Worm (Caenorhabditis elegans) whole organism, mixed stage, embryonic: Measurements from ENCODE around the gene srt-29.

Source experiments
- ces-1 ChIP-seq: fragments of 150-350 bp; optimal IDR thresholded peaks from 2 replicates; lab custom pipeline; 2014; ENCODE audit warnings: missing biosample characterization, missing genetic modification reagents, missing genetic modification characterization
- elt-3 ChIP-seq: fragments of 150-350 bp; optimal IDR thresholded peaks from 2 replicates; lab custom pipeline; 2014; ENCODE audit warnings: missing biosample characterization, missing genetic modification characterization
- mab-5 ChIP-seq: fragments of 150-350 bp; optimal IDR thresholded peaks from 2 replicates; lab custom pipeline; 2014; ENCODE audit warnings: missing biosample characterization, missing genetic modification characterization
- mls-2 ChIP-seq: sonication (generic microtip); optimal IDR thresholded peaks from 2 replicates; lab custom pipeline; 2016; ENCODE audit warnings: mild to moderate bottlenecking, missing genetic modification characterization, moderate library complexity, missing compliant biosample characterization
- nhr-12 ChIP-seq: fragments of 150-350 bp; optimal IDR thresholded peaks from 2 replicates; lab custom pipeline; 2014; ENCODE audit warnings: missing biosample characterization, missing genetic modification characterization
- snpc-4 ChIP-seq: fragments of 150-350 bp; optimal IDR thresholded peaks from 2 replicates; lab custom pipeline; 2014; ENCODE audit warnings: missing biosample characterization, missing genetic modification characterization
- unc-62 ChIP-seq: fragments of 150-350 bp; optimal IDR thresholded peaks from 2 replicates; lab custom pipeline; 2014; ENCODE audit warnings: missing biosample characterization, missing genetic modification reagents, missing genetic modification characterization

ce11 chrV:2767465-2767864, 48.5 kb upstream of the srt-29 start, which contains the start of gene R05D8.9:
- TF ChIP-seq nhr-12 (tag; lab: Kevin White, UChicago) (no peak), elt-3 (tag; lab: Kevin White, UChicago) (no peak), snpc-4 (no peak), unc-62 (GFP tag; lab: Kevin White, UChicago) (no peak), mab-5 (tag; lab: Kevin White, UChicago) (no peak), ces-1 (GFP tag; lab: Kevin White, UChicago) (no peak), mls-2 (no peak)
